Worm (Caenorhabditis elegans): Measurements from ENCODE around the gene K08B12.1.

Gene K08B12.1

DNA sequence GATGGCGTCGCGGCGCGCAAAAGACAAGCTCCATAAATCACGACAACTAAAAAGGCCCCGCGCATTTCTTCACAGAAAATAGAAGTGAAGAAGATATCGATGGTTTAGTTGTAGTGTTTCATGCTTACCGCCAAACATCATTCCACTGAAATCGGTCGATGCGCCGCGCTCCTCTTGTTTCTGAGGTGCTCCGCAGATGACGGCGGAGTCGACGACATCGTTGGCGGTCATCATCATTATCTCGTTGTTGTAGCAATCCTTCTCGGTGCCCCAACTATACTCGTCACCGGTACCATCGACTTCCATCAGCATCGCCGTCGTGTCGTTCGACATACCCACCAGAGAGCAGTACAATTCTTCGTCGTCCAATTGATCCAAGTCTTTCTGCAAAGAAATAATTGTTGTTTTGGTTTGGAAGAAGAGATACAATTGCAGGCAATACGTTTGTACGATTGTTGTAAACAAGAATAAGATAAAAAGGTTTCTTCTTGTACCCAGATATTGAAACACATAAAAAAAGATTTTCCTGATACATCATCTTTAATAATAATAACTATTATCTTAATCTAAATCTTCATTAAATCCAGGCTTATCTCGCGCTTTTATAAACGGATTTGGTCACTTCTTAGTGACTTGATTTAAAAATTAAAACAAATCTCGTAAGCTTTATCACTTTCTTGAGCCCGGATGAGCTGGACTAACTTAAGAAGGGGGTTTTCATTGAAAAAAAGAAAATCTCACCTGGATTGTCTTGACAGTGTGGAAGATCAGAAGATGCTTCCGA lies 33.2 kb upstream of the K08B12.1 start (continued):
- TF ChIP-seq cebp-1 (GFP tag; IDR thresholded peaks at IDR 0.05) (no peak), cebp-1 (tag; optimal IDR thresholded peaks at IDR 0.05) (peak; percentile 30), nfya-2 (GFP tag; IDR thresholded peaks at IDR 0.05) (0 out of 2 replicates have a peak, but pooled peaks have one; percentile 12), ztf-25 (GFP tag; IDR thresholded peaks at IDR 0.05) (no peak), hmg-20 (GFP tag; IDR thresholded peaks at IDR 0.05) (peak; percentile 25; the same call in 1 of the 2 replicates), madf-3 (GFP tag; IDR thresholded peaks at IDR 0.05) (0 out of 2 replicates have a peak, but pooled peaks have one; percentile 15), ztf-22 (GFP tag; optimal IDR thresholded peaks at IDR 0.05) (no peak), ccch-3 (GFP tag; optimal IDR thresholded peaks at IDR 0.05) (no peak), mxl-1 (tag; optimal IDR thresholded peaks at IDR 0.05) (no peak), tlf-1 (GFP tag; optimal IDR thresholded peaks at IDR 0.05) (no peak), zfh-2 (GFP tag; conservative IDR thresholded peaks at IDR 0.05) (peak; percentile 71), lin-35 (GFP tag; optimal IDR thresholded peaks at IDR 0.05) (peak in 1 of 3 experiments; percentile 26), lir-1 (GFP tag; conservative IDR thresholded peaks at IDR 0.05) (0 out of 2 replicates have a peak, but pooled peaks have one; percentile 15), snpc-1.1 (tag; optimal IDR thresholded peaks at IDR 0.05; ENCODE audit: insufficient read depth) (no peak), Y56A3A.18 (GFP tag; IDR thresholded peaks at IDR 0.05) (no peak), K11D2.4 (GFP tag; IDR thresholded peaks at IDR 0.05) (0 out of 2 replicates have a peak, but pooled peaks have one; percentile 28), snpc-3.4 (tag; optimal IDR thresholded peaks at IDR 0.05) (no peak), F49E8.2 (tag; optimal IDR thresholded peaks at IDR 0.05; ENCODE audit: insufficient read depth) (no peak), C06A6.2 (GFP tag; conservative IDR thresholded peaks at IDR 0.05) (no peak), F52B5.7 (tag; optimal IDR thresholded peaks at IDR 0.05) (peak; percentile 29), Y53G8AR.9 (GFP tag; conservative IDR thresholded peaks at IDR 0.05) (0 out of 2 replicates have a peak, but pooled peaks have one; percentile 10), nfyb-1 (GFP tag; IDR thresholded peaks at IDR 0.05) (peak; percentile 23), B0035.1 (tag; optimal IDR thresholded peaks at IDR 0.05) (no peak), ZK185.1 (tag; optimal IDR thresholded peaks at IDR 0.05; ENCODE audit: poor library complexity, severe bottlenecking) (peak; percentile 6), aptf-3 (GFP tag; IDR thresholded peaks at IDR 0.05) (no peak), fkh-3 (tag; optimal IDR thresholded peaks at IDR 0.05) (no peak), bed-1 (GFP tag; IDR thresholded peaks at IDR 0.05) (no peak), repo-1 (tag; optimal IDR thresholded peaks at IDR 0.05) (peak; percentile 56), F23B12.7 (tag; optimal IDR thresholded peaks at IDR 0.05; ENCODE audit: insufficient read depth) (no peak), chd-7 (tag; optimal IDR thresholded peaks at IDR 0.05) (peak; percentile 27), nfya-1 (tag; optimal IDR thresholded peaks at IDR 0.05; ENCODE audit: borderline replicate concordance, insufficient read depth) (no peak)

DNA sequence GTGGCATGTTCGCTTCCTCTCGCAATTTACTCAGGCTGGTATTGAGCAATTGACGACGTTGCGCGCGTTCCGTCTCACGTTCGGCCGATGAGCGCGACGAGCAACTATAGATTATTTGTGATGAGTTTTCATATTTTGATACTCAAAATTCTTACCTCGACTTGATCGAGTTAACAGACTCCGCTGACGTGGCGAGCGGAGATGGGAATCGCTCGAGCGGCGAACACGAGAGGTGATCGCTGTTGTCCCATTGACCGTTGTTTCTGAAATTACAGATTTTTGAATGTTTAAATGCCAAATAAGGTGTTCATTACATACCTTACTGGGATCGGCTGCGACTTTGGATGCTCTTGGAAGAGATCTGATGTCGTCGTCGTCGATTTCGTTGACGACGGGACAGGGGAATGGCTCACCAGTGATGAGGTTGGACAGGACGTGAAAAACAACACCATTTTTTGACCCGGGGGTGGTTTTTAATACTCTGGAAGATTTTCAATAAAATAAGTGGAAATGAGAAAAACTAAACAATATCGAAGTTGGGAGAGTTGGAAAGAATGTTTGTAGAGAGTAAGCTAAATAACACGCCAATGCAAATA lies 32.5 kb upstream of the K08B12.1 start, which contains the start of gene W06H8.6:
TSS of gene W06H8.6 (minus strand) at position 481 of the 596 bp plus-strand sequence.
- TF ChIP-seq athp-1 (tag; optimal IDR thresholded peaks at IDR 0.05) (peak; percentile 28), chd-7 (tag; optimal IDR thresholded peaks at IDR 0.05) (peak; percentile 41), pbrm-1 (GFP tag; IDR thresholded peaks at IDR 0.05) (peak; percentile 36; the same call in 1 of the 2 replicates), hmg-1.2 (GFP tag; IDR thresholded peaks at IDR 0.05) (peak; percentile 28; the same call in 1 of the 2 replicates), K12H6.12 (tag; optimal IDR thresholded peaks at IDR 0.05) (peak; percentile 34), madf-10 (tag; optimal IDR thresholded peaks at IDR 0.05) (peak; percentile 13), Y79H2A.3 (GFP tag; conservative IDR thresholded peaks at IDR 0.05) (0 out of 2 replicates have a peak, but pooled peaks have one; percentile 20), mcd-1 (GFP tag; IDR thresholded peaks at IDR 0.05) (peak; percentile 51), lin-54 (GFP tag; optimal IDR thresholded peaks at IDR 0.05) (peak; percentile 20), cebp-2 (GFP tag; IDR thresholded peaks at IDR 0.05) (0 out of 2 replicates have a peak, but pooled peaks have one; percentile 57), fkh-3 (tag; optimal IDR thresholded peaks at IDR 0.05) (no peak), nfyb-1 (GFP tag; IDR thresholded peaks at IDR 0.05) (0 out of 2 replicates have a peak, but pooled peaks have one; percentile 67), zfh-2 (GFP tag; conservative IDR thresholded peaks at IDR 0.05) (peak; percentile 75), let-607 (tag; optimal IDR thresholded peaks at IDR 0.05) (peak in 1 of 2 experiments; percentile 34), lsl-1 (GFP tag; optimal IDR thresholded peaks at IDR 0.05) (no peak), ztf-3 (GFP tag; optimal IDR thresholded peaks at IDR 0.05) (peak; percentile 69), Y56A3A.18 (GFP tag; IDR thresholded peaks at IDR 0.05) (peak; percentile 31; the same call in 1 of the 2 replicates), F52B5.7 (tag; optimal IDR thresholded peaks at IDR 0.05) (peak; percentile 65), cebp-1 (GFP tag; IDR thresholded peaks at IDR 0.05) (no peak), cebp-1 (tag; optimal IDR thresholded peaks at IDR 0.05) (peak; percentile 47)
